Worm (Caenorhabditis elegans) whole organism, mixed stage, embryonic: ENCODE measurements around the gene fbxa-12.

Source experiments
- M03D4.4 ChIP-seq: sonication (generic microtip); optimal IDR thresholded peaks from 2 replicates; lab custom pipeline; 2017; ENCODE audit warnings: mild to moderate bottlenecking, missing genetic modification characterization, missing compliant biosample characterization
- bed-3 ChIP-seq: fragments of 200-800 bp; sonication (Bioruptor generic); optimal IDR thresholded peaks from 3 replicates; lab custom pipeline; 2018; ENCODE audit warnings: mild to moderate bottlenecking, missing genetic modification characterization, moderate library complexity, missing compliant biosample characterization
- ceh-39 ChIP-seq: fragments of 150-350 bp; optimal IDR thresholded peaks from 2 replicates; lab custom pipeline; 2014; ENCODE audit warnings: missing biosample characterization, missing genetic modification characterization
- ceh-43 ChIP-seq: fragments of 200-800 bp; sonication (Bioruptor generic); optimal IDR thresholded peaks from 2 replicates; lab custom pipeline; 2018; ENCODE audit warnings: mild to moderate bottlenecking, missing genetic modification characterization, moderate library complexity, missing compliant biosample characterization
- ceh-83 ChIP-seq: fragments of 200-800 bp; sonication (Bioruptor generic); optimal IDR thresholded peaks from 2 replicates; lab custom pipeline; 2018; ENCODE audit warnings: mild to moderate bottlenecking, missing genetic modification characterization, missing compliant biosample characterization
- ces-1 ChIP-seq: fragments of 150-350 bp; optimal IDR thresholded peaks from 2 replicates; lab custom pipeline; 2014; ENCODE audit warnings: missing biosample characterization, missing genetic modification reagents, missing genetic modification characterization
- cnd-1 ChIP-seq: fragments of 200-800 bp; sonication (Bioruptor generic); optimal IDR thresholded peaks from 2 replicates; lab custom pipeline; 2018; ENCODE audit warnings: mild to moderate bottlenecking, missing genetic modification characterization, missing compliant biosample characterization
- drap-1 ChIP-seq: fragments of 200-800 bp; sonication (Bioruptor generic); optimal IDR thresholded peaks from 3 replicates; lab custom pipeline; 2018; ENCODE audit warnings: mild to moderate bottlenecking, missing genetic modification characterization, missing compliant biosample characterization
- elt-1 ChIP-seq: sonication (generic microtip); optimal IDR thresholded peaks from 2 replicates; lab custom pipeline; 2017; ENCODE audit warnings: missing genetic modification characterization, mild to moderate bottlenecking, missing compliant biosample characterization, antibody characterized with exemption, moderate library complexity, borderline replicate concordance; ENCODE audit not compliant: insufficient read depth
- elt-3 ChIP-seq: fragments of 150-350 bp; optimal IDR thresholded peaks from 2 replicates; lab custom pipeline; 2014; ENCODE audit warnings: missing biosample characterization, missing genetic modification characterization
- ham-2 ChIP-seq: fragments of 200-800 bp; sonication (Bioruptor generic); optimal IDR thresholded peaks from 2 replicates; lab custom pipeline; 2018; ENCODE audit warnings: mild to moderate bottlenecking, missing genetic modification characterization, missing compliant biosample characterization
- hlh-1 ChIP-seq: fragments of 150-350 bp; optimal IDR thresholded peaks from 2 replicates; lab custom pipeline; 2014; ENCODE audit warnings: missing biosample characterization, missing genetic modification reagents, missing genetic modification characterization
- lin-13 ChIP-seq: fragments of 150-350 bp; optimal IDR thresholded peaks from 2 replicates; lab custom pipeline; 2014; ENCODE audit warnings: missing biosample characterization, missing genetic modification characterization
- lin-32 ChIP-seq: fragments of 200-800 bp; sonication (Bioruptor generic); optimal IDR thresholded peaks from 2 replicates; lab custom pipeline; 2018; ENCODE audit warnings: mild to moderate bottlenecking, missing genetic modification characterization, missing compliant biosample characterization
- lsy-2 ChIP-seq: fragments of 150-350 bp; optimal IDR thresholded peaks from 2 replicates; lab custom pipeline; 2014; ENCODE audit warnings: missing biosample characterization, missing genetic modification characterization
- mab-5 ChIP-seq: fragments of 150-350 bp; optimal IDR thresholded peaks from 2 replicates; lab custom pipeline; 2014; ENCODE audit warnings: missing biosample characterization, missing genetic modification characterization
- mep-1 ChIP-seq: fragments of 150-350 bp; optimal IDR thresholded peaks from 2 replicates; lab custom pipeline; 2017; ENCODE audit warnings: missing biosample characterization, missing genetic modification reagents, missing genetic modification characterization, inconsistent platforms
- mls-2 ChIP-seq: sonication (generic microtip); optimal IDR thresholded peaks from 2 replicates; lab custom pipeline; 2016; ENCODE audit warnings: mild to moderate bottlenecking, missing genetic modification characterization, moderate library complexity, missing compliant biosample characterization
- nhr-12 ChIP-seq: fragments of 150-350 bp; optimal IDR thresholded peaks from 2 replicates; lab custom pipeline; 2014; ENCODE audit warnings: missing biosample characterization, missing genetic modification characterization
- nhr-2 ChIP-seq: fragments of 150-350 bp; optimal IDR thresholded peaks from 2 replicates; lab custom pipeline; 2014; ENCODE audit warnings: missing biosample characterization, missing genetic modification characterization
- nhr-237 ChIP-seq: fragments of 150-350 bp; optimal IDR thresholded peaks from 2 replicates; lab custom pipeline; 2014; ENCODE audit warnings: missing biosample characterization, missing genetic modification characterization
- nhr-28 ChIP-seq: fragments of 150-350 bp; optimal IDR thresholded peaks from 2 replicates; lab custom pipeline; 2014; ENCODE audit warnings: missing biosample characterization, missing genetic modification characterization
- nhr-76 ChIP-seq: sonication (generic microtip); optimal IDR thresholded peaks from 2 replicates; lab custom pipeline; 2017; ENCODE audit warnings: missing biosample characterization, missing genetic modification characterization
- pha-4 ChIP-seq: fragments of 150-350 bp; optimal IDR thresholded peaks from 2 replicates; lab custom pipeline; 2018; ENCODE audit warnings: missing biosample characterization, missing genetic modification reagents, missing genetic modification characterization
- sem-2 ChIP-seq: fragments of 200-800 bp; sonication (Bioruptor generic); optimal IDR thresholded peaks from 2 replicates; lab custom pipeline; 2018; ENCODE audit warnings: mild to moderate bottlenecking, missing genetic modification characterization, missing compliant biosample characterization
- snpc-4 ChIP-seq: fragments of 150-350 bp; optimal IDR thresholded peaks from 2 replicates; lab custom pipeline; 2014; ENCODE audit warnings: missing biosample characterization, missing genetic modification characterization
- sptf-1 ChIP-seq: sonication (generic microtip); optimal IDR thresholded peaks from 2 replicates; lab custom pipeline; 2017; ENCODE audit warnings: mild to moderate bottlenecking, missing genetic modification characterization, moderate library complexity, missing compliant biosample characterization
- tbx-8 ChIP-seq: fragments of 200-800 bp; sonication (Bioruptor generic); optimal IDR thresholded peaks from 2 replicates; lab custom pipeline; 2018; ENCODE audit warnings: mild to moderate bottlenecking, missing genetic modification characterization, moderate library complexity, missing compliant biosample characterization
- unc-120 ChIP-seq: sonication (generic microtip); optimal IDR thresholded peaks from 2 replicates; lab custom pipeline; 2017; ENCODE audit warnings: missing genetic modification characterization, missing compliant biosample characterization; ENCODE audit not compliant: poor library complexity, severe bottlenecking
- unc-39 ChIP-seq: fragments of 150-350 bp; optimal IDR thresholded peaks from 2 replicates; lab custom pipeline; 2014; ENCODE audit warnings: missing biosample characterization, missing genetic modification characterization
- unc-62 ChIP-seq: fragments of 150-350 bp; optimal IDR thresholded peaks from 2 replicates; lab custom pipeline; 2014; ENCODE audit warnings: missing biosample characterization, missing genetic modification reagents, missing genetic modification characterization
- zip-8 ChIP-seq: fragments of 150-350 bp; optimal IDR thresholded peaks from 2 replicates; lab custom pipeline; 2014; ENCODE audit warnings: missing biosample characterization, missing genetic modification characterization
- ztf-11 ChIP-seq: fragments of 150-350 bp; optimal IDR thresholded peaks from 2 replicates; lab custom pipeline; 2014; ENCODE audit warnings: missing biosample characterization, missing genetic modification characterization

Gene fbxa-12

DNA sequence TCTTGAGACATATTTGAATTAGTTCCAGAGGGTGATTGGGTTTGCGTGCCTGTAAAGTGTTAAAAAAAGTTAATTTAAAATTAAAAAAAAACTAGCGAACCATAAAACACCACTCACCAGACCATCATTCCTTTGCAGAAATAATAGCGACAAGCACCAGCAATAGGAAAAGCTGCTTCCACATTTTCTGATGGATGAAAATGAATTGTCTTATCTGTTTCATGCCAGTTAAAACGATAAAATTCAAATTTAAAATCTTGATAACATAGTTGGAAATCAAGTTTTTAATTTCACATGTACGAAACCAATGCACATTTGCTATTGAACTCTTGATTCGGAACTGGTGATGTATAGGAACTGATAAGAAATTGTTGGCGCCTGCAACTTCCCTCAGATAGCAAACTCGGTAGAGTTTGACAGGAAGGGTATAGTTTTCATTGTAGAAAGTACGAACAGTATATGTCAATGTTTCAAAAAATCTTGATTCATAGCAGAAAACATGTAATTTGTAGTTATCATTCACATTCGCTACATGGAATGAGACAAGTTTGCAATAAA lies 20.2 kb downstream of the fbxa-12 start, which contains the start of gene C39B5.10:
C39B5.10 (minus strand) TSS at position 51 of the 558 bp plus-strand sequence.
- TF ChIP-seq cnd-1 (tag; lab: Kevin White, UChicago) (no peak), unc-120 (tag; lab: Kevin White, UChicago) (no peak), sem-2 (no peak), drap-1 (GFP tag; lab: Kevin White, UChicago) (no peak), nhr-2 (tag; lab: Kevin White, UChicago) (no peak), lin-13 (tag; lab: Kevin White, UChicago) (no peak), M03D4.4 (tag; lab: Kevin White, UChicago) (no peak), ham-2 (GFP tag; lab: Kevin White, UChicago) (no peak), elt-3 (no peak), mls-2 (tag; lab: Kevin White, UChicago) (no peak), nhr-237 (no peak), hlh-1 (tag; lab: Kevin White, UChicago) (no peak), nhr-12 (tag; lab: Kevin White, UChicago) (no peak), ceh-39 (no peak), ceh-43 (GFP tag; lab: Kevin White, UChicago) (no peak), pha-4 (no peak)

DNA sequence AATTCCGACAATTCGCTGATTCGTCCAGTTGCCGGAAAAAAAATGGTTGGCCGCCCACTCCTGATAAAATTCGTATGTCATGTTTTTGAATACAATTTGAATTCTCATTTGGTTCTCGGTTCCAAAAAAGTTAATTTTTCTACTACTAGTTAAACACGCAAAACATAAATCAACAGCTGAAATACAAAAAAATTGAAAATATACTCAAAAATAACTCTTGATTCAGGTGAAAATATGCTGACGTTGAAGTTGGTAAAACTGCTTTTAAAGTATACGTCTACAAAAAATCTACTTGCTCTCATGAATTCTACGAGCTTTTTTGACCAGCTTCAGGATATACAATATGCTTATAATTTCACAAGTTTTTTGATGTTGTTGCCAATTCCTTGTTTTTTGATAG lies 21.0 kb downstream of the fbxa-12 start, which contains the start of gene srz-56:
srz-56 (plus strand) TSS at position 301 of the 400 bp plus-strand sequence.
- TF ChIP-seq zip-8 (tag; lab: Kevin White, UChicago): no peak
- TF ChIP-seq unc-120 (tag; lab: Kevin White, UChicago): no peak
- no peak for TF ChIP-seq nhr-2 (tag; lab: Kevin White, UChicago)
- no peak for TF ChIP-seq unc-62
- TF ChIP-seq elt-3: no peak
- no peak for TF ChIP-seq tbx-8 (GFP tag; lab: Kevin White, UChicago)
- no peak for TF ChIP-seq nhr-76 (tag; lab: Kevin White, UChicago)
- no peak for TF ChIP-seq hlh-1 (tag; lab: Kevin White, UChicago)

DNA sequence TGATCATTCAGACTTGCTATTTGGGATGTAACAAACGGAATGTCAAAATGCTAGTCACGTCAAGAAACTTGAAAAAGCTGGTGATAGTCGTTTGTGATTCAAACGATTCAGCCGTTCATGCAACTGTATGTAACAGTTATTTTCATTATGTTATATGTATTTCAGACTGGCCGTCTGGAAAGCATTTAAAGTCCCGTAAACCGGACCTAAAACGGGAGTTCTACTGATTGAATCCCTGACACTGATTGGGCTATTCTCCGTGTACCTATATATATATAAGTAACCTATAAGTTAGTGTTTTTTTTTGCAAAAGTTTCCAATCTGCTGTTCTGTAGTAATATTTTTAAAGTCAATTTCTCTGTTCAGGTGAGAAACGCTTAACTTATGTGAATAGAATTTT lies 24.1 kb downstream of the fbxa-12 start:
- TF ChIP-seq tbx-8 (GFP tag; lab: Kevin White, UChicago) (no peak), M03D4.4 (tag; lab: Kevin White, UChicago) (no peak), pha-4 (no peak), nhr-12 (tag; lab: Kevin White, UChicago) (no peak), zip-8 (tag; lab: Kevin White, UChicago) (no peak), ham-2 (GFP tag; lab: Kevin White, UChicago) (no peak)
- TF ChIP-seq, all 35 proteins: peak for 0

DNA sequence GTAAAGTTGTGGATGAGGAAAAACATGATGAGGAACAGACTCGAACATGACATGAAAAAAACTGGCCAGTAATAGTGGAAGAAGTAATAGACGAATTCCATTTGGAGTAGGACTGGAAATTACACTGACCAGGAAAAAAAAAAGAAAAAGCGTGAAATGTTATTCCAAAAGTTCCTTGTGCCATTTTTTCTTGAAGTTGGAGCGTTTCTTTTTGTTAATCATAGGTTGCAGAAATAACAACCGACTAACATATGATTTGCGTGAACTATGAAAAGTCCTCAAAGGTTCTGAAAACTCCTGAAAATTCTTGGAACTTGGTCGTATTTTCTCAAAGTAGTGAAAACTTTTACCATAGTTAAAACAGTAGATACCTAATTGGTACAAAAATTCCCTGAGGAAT lies 26.2 kb downstream of the fbxa-12 start, which contains the start of gene srd-67:
srd-67 (minus strand) TSS at position 101 of the 400 bp plus-strand sequence.
- TF ChIP-seq nhr-28 (tag; lab: Kevin White, UChicago): no peak

DNA sequence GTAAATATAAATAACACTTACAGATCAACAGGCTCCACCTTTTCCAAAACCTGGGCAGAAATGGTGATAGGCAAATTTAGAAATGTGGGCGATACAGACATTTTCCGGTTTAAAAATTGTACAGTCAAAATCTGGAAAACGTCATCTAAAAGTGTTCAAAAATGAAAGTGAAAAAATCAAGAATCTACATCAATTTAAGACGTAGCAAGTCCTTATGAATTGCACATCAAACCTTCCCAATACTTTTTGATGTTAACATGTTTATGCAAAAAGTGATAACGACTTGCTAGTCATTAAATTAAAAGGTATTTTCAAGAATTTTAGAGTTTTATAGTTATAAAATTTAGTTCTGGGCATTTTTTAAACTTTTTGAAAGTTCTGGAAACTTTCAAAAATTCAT lies 31.8 kb downstream of the fbxa-12 start, which contains the start of gene fbxa-7:
fbxa-7 (minus strand) TSS at position 101 of the 400 bp plus-strand sequence.
- TF ChIP-seq pha-4: no peak
- no peak for TF ChIP-seq lin-32 (GFP tag; lab: Kevin White, UChicago)
- TF ChIP-seq mab-5 (tag; lab: Kevin White, UChicago): no peak
- no peak for TF ChIP-seq ham-2 (GFP tag; lab: Kevin White, UChicago)
- TF ChIP-seq snpc-4 (tag; lab: Kevin White, UChicago): no peak
- TF ChIP-seq ces-1 (GFP tag; lab: Kevin White, UChicago): no peak
- TF ChIP-seq nhr-76 (tag; lab: Kevin White, UChicago): no peak
- TF ChIP-seq unc-62: no peak
- TF ChIP-seq mls-2 (tag; lab: Kevin White, UChicago): no peak
- TF ChIP-seq lsy-2 (tag; lab: Kevin White, UChicago): no peak
- TF ChIP-seq sem-2: no peak
- TF ChIP-seq mep-1 (tag; lab: Kevin White, UChicago): no peak
- TF ChIP-seq zip-8 (tag; lab: Kevin White, UChicago): no peak
- TF ChIP-seq ceh-83 (GFP tag; lab: Kevin White, UChicago): no peak

DNA sequence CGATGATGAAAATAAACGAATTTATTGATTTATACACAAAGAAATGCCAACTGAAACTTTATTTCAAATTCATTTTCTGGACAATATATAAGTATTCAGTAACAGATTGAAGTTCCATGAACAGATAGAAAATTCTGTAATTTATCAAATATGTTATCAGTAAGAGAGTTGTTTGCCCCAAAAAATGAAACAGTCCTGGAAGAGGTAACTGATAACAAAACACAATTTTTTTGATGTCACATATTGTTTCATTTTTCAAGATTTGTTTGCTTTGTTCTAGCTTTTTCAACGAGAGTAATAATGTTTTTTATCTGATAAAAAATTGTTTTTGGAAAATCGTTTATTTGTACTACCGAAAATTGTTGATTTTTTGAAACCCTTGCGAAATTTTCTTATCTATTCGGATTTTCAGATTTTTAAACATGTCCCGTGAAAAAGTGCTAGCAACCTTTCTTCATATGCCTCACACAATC lies 33.6 kb downstream of the fbxa-12 start, which contains the start of gene fbxa-73:
fbxa-73 (plus strand) TSS at position 423 of the 473 bp plus-strand sequence.
- TF ChIP-seq ceh-83 (GFP tag; lab: Kevin White, UChicago): no peak
- no peak for TF ChIP-seq M03D4.4 (tag; lab: Kevin White, UChicago)
- no peak for TF ChIP-seq sptf-1 (tag; lab: Kevin White, UChicago)
- TF ChIP-seq drap-1 (GFP tag; lab: Kevin White, UChicago): no peak
- TF ChIP-seq ztf-11: no peak
- TF ChIP-seq nhr-2 (tag; lab: Kevin White, UChicago): no peak
- TF ChIP-seq elt-1 (tag; lab: Kevin White, UChicago): no peak
- no peak for TF ChIP-seq elt-3
- no peak for TF ChIP-seq snpc-4 (tag; lab: Kevin White, UChicago)
- TF ChIP-seq nhr-28 (tag; lab: Kevin White, UChicago): no peak
- TF ChIP-seq nhr-76 (tag; lab: Kevin White, UChicago): no peak
- TF ChIP-seq bed-3 (GFP tag; lab: Kevin White, UChicago): no peak
- no peak for TF ChIP-seq lin-32 (GFP tag; lab: Kevin White, UChicago)
- no peak for TF ChIP-seq unc-39 (tag; lab: Kevin White, UChicago)
- no peak for TF ChIP-seq mab-5 (tag; lab: Kevin White, UChicago)
- TF ChIP-seq nhr-12 (tag; lab: Kevin White, UChicago): no peak
